Worm (Caenorhabditis elegans): ENCODE data around the gene ttr-50.

Gene ttr-50

ce11 chrIV:11640915-11641314, at the start of gene ttr-50:
Gene ttr-50, minus strand, starts transcription at chrIV:11641015.
- no peak for TF ChIP-seq unc-62 (GFP tag; optimal IDR thresholded peaks at IDR 0.05)

- TF ChIP-seq unc-62 (GFP tag; optimal IDR thresholded peaks at IDR 0.05), result no peak
Observed at ce11 chrIV:11688018-11688417, 47.2 kb upstream of the ttr-50 start, which contains the start of gene ZK792.5. Gene ZK792.5, minus strand, starts transcription at chrIV:11688118.

DNA sequence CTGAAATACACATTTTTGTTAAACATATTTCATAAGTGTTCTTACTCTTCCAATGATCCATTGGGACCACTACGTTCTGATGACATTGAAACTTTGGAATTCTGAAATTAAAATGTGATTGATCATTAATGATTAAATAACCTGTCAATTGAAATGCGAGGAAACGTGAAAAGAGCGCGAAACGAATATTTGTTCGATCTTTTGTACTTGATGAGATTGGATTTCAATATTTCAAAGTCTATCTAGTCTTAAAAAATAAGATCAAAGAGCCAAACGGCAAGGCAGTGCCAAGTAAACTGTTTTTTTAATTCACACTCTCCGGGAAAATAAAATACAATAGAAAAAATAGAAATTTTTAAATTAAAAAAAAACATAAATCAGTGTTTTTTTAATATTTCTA, 41.1 kb upstream of the ttr-50 start, which contains the start of gene ZK792.4:
Gene ZK792.4 (minus strand): TSS at position 101 of the 400 bp plus-strand sequence.
- no peak for TF ChIP-seq unc-62 (GFP tag; optimal IDR thresholded peaks at IDR 0.05)

ce11 chrIV:11676054-11676453, 35.2 kb upstream of the ttr-50 start, which contains the start of gene inx-9:
Gene inx-9, plus strand, starts transcription at chrIV:11676354.
- no peak for TF ChIP-seq unc-62 (GFP tag; optimal IDR thresholded peaks at IDR 0.05)

- no peak for TF ChIP-seq unc-62 (GFP tag; optimal IDR thresholded peaks at IDR 0.05)
Observed at ce11 chrIV:11673543-11673942, 32.7 kb upstream of the ttr-50 start, which contains the start of gene inx-8. Gene inx-8, plus strand, starts transcription at chrIV:11673843.

DNA sequence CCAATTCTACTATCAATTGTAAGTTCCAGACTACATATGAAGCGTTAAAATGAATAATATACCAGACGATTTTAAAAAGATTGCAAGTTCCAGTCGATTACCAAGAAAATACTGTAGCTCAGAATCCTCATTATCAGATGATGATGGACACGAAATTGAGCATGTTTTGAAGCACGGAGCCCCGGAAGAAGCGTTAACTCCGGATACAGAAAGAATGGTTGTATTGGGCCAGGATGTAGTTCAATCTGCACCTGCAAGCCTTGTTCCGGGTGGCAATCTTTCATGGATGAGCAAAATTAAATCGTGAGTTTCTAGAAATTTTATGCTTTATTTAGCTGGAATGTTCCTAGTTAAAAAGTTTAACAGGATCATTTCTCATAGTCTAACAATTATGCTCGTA, 27.2 kb upstream of the ttr-50 start, which contains the start of gene atg-4.2:
Gene atg-4.2 (plus strand): TSS at position 24 of the 400 bp plus-strand sequence.
- no peak for TF ChIP-seq unc-62 (GFP tag; optimal IDR thresholded peaks at IDR 0.05)

DNA sequence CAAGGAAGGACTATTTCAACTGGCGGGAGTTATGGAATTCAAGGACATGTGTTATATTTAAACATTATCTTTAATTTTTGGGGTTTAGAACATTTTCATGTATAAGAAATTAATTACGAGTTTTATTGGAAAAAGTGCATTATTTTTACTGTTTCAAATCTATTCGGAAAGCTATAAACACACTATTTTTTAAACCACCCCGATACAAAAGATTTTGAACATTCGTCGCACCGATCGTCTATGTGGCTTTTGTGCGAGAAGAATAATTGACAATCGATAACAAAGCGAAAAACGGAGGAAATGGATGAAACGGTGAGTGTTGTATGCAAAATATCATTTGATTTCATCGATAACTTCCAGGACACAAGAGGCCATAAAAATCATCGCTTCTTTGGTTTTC, 24.2 kb upstream of the ttr-50 start, which contains the start of gene ZK809.9:
Gene ZK809.9 (plus strand): TSS at position 301 of the 400 bp plus-strand sequence.
- no peak for TF ChIP-seq unc-62 (GFP tag; optimal IDR thresholded peaks at IDR 0.05)

- no peak for TF ChIP-seq unc-62 (GFP tag; optimal IDR thresholded peaks at IDR 0.05)
Observed at ce11 chrIV:11659794-11660312, 19.0 kb upstream of the ttr-50 start, which contains the start of gene ZK792.1. Gene ZK792.1, plus strand, starts transcription at chrIV:11659844.

DNA sequence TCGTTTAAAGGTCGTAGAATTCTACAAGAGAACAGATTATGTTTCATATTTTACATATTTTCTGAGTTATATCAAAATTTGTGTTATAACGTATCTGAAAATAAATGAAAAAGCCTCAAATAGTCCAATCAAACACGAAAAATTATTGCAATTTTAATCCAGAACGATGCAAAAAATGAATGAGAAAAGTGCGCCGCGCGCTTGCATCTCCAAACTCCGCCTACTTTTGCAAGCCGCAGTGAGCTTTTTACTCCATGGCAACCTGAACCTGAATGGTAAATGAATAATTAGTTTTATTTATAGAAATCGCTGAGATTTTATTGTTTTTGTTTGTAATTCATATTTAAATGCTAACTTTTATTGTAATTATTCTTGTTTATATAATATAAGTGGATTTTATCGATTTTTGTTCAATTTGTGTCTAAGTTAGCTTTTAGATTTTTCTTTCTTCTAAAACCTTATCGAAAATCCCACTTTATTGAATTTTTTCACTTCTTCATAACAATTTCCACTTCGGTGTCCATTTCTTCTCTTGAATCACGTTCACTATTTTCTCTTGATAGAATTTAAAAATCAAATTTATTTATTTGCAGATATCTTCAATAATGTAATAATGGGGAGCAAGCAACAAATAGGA, 15.4 kb upstream of the ttr-50 start, which contains the start of gene ZK809.5:
Gene ZK809.5 (plus strand): TSS at position 587 of the 637 bp plus-strand sequence.
- no peak for TF ChIP-seq unc-62 (GFP tag; optimal IDR thresholded peaks at IDR 0.05)

- no peak for TF ChIP-seq unc-62 (GFP tag; optimal IDR thresholded peaks at IDR 0.05)
Observed at ce11 chrIV:11655370-11655769, 14.6 kb upstream of the ttr-50 start, which contains the start of gene ent-1. Gene ent-1, minus strand, starts transcription at chrIV:11655470.

DNA sequence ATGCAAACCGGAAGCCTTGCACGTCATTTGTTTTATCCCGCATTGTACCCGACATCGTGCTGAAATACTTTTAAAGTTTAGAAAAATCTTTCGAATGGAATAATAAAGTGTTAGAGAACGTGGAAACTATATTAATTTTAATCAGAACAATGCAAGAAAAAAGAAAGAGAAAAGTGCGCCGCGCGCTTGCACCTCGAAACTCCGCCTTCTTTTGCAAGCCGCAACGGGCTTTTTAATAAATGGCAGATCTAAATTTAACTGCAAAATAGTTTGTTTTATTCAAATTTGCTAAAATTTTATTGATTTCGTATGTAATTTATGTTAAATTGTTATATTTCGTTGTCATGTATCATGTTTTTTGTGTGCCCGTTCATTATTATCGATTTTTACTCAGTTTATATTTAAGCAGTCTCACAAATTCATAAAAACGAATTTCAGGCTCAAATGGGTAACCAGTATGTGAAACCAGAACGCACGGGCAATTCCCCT, 11.2 kb upstream of the ttr-50 start, which contains the start of the genes acl-3 and ndub-6:
Gene acl-3 (minus strand): TSS at position 59 of the 489 bp plus-strand sequence.
Gene ndub-6 (plus strand): TSS at position 439 of the 489 bp plus-strand sequence.
- no peak for TF ChIP-seq unc-62 (GFP tag; optimal IDR thresholded peaks at IDR 0.05)

DNA sequence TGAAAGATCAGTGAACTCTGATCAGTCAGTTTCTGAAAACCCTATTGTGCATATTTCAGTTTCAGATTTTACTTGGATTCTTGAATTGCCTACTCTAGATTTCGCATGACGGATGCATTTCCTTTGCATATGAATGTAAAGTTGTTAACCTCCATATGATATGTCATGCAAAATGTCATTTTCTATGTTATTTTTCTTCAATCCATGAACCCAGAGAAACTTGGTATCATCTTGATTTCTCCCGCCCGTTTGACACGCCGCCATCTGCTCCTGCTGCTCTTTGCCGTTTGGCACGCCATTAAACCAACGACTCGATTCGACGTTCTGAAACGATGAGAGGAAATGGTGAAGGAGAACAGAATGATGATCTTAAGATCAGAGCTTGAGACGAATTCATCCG, 9.5 kb upstream of the ttr-50 start:
- TF ChIP-seq unc-62 (GFP tag; optimal IDR thresholded peaks at IDR 0.05), result no peak

ce11 chrIV:11649031-11649430, 8.2 kb upstream of the ttr-50 start, which contains the start of gene ZK809.8:
Gene ZK809.8, minus strand, starts transcription at chrIV:11649064.
- no peak for TF ChIP-seq unc-62 (GFP tag; optimal IDR thresholded peaks at IDR 0.05)

DNA sequence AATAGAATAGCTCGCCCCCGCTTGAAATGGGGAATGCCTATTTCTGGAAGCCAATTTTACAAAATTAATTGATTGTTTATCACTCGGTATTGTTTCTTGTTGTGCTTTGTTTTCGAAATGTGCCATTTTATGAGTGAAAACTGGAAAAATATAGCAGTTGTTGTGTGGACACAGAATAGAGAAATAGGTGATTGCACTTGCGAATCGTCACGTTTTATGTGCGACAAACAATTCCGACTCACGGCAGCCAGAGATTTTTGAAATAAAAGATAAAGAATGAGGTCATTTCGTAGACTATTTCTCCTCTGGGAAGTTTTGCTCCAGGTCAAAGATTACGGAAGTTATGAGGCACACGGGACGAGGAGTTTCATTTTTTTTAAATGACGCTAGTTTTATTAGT, 6.1 kb upstream of the ttr-50 start:
- no peak for TF ChIP-seq unc-62 (GFP tag; optimal IDR thresholded peaks at IDR 0.05)

- TF ChIP-seq unc-62 (GFP tag; optimal IDR thresholded peaks at IDR 0.05), result no peak
Observed at ce11 chrIV:11645354-11645753, 4.5 kb upstream of the ttr-50 start.

ce11 chrIV:11644705-11645104, 3.9 kb upstream of the ttr-50 start:
- TF ChIP-seq unc-62 (GFP tag; optimal IDR thresholded peaks at IDR 0.05), result no peak

Measured in whole organism, dauer.